Fruit fly (Drosophila melanogaster) whole organism, wandering third instar larva: ENCODE measurements around the gene REPTOR.

Experiments
- Abd-B ChIP-seq: fragments of >200 bp; optimal IDR thresholded peaks from 2 replicates; lab custom pipeline; 2017; ENCODE audit warnings: missing biosample characterization, missing genetic modification characterization
- CG32264 ChIP-seq: fragments of 200-800 bp; sonication (Bioruptor generic); optimal IDR thresholded peaks from 2 replicates; lab custom pipeline; 2016; ENCODE audit warnings: missing biosample characterization, missing genetic modification characterization
- CG9705 ChIP-seq: fragments of 200-800 bp; sonication (Bioruptor generic); optimal IDR thresholded peaks from 2 replicates; lab custom pipeline; 2018; ENCODE audit warnings: missing biosample characterization, mild to moderate bottlenecking, missing genetic modification characterization
- CrebA ChIP-seq: fragments of 200-800 bp; sonication (Bioruptor generic); optimal IDR thresholded peaks from 2 replicates; lab custom pipeline; 2016; ENCODE audit warnings: missing biosample characterization, mild to moderate bottlenecking, missing genetic modification characterization, borderline replicate concordance
- Dfd ChIP-seq: fragments of >200 bp; optimal IDR thresholded peaks from 2 replicates; lab custom pipeline; 2017; ENCODE audit warnings: missing biosample characterization, missing genetic modification characterization
- Dif ChIP-seq: fragments of 200-275, 200-300 bp; sonication (Bioruptor generic); optimal IDR thresholded peaks from 2 replicates; lab custom pipeline; 2018; ENCODE audit warnings: missing biosample characterization, missing genetic modification characterization; ENCODE audit not compliant: partially characterized antibody
- HLH106 ChIP-seq: fragments of 200-800 bp; optimal IDR thresholded peaks from 3 replicates; lab custom pipeline; 2019; ENCODE audit warnings: missing biosample characterization, mild to moderate bottlenecking, missing genetic modification characterization, moderate library complexity
- Hnf4 ChIP-seq: fragments of 200-800 bp; sonication (Bioruptor generic); optimal IDR thresholded peaks from 2 replicates; lab custom pipeline; 2016; ENCODE audit warnings: missing biosample characterization, mild to moderate bottlenecking, missing genetic modification characterization
- Hr83 ChIP-seq: fragments of 200-300 bp; sonication (Bioruptor generic); optimal IDR thresholded peaks from 2 replicates; lab custom pipeline; 2016; ENCODE audit warnings: missing biosample characterization, mild to moderate bottlenecking, missing genetic modification characterization, moderate library complexity; ENCODE audit not compliant: poor library complexity, severe bottlenecking
- Jra ChIP-seq: sonication (Bioruptor generic); optimal IDR thresholded peaks from 2 replicates; lab custom pipeline; 2016; ENCODE audit warnings: missing biosample characterization, missing genetic modification characterization
- Mio ChIP-seq: sonication (Bioruptor generic); optimal IDR thresholded peaks from 2 replicates; lab custom pipeline; 2016; ENCODE audit warnings: missing biosample characterization, missing genetic modification characterization
- Myc ChIP-seq: fragments of >200 bp; optimal IDR thresholded peaks from 2 replicates; lab custom pipeline; 2017
- N ChIP-seq: fragments of >200 bp; optimal IDR thresholded peaks from 2 replicates; lab custom pipeline; 2018; ENCODE audit warnings: missing biosample characterization, missing external identifiers, missing genetic modification characterization
- OdsH ChIP-seq: fragments of 200-800 bp; sonication (Bioruptor generic); optimal IDR thresholded peaks from 2 replicates; lab custom pipeline; 2016; ENCODE audit warnings: missing biosample characterization, mild to moderate bottlenecking, missing genetic modification characterization
- Rel ChIP-seq, 2 experiments: fragments of 200-800 bp; sonication (Bioruptor generic) in 1 of 2; optimal IDR thresholded peaks; 2 replicates in 1 of 2; 3 replicates in 1 of 2; lab custom pipeline; 2016 to 2019; ENCODE audit warnings: mild to moderate bottlenecking in 2 of 2, missing biosample characterization in 2 of 2, missing genetic modification characterization in 2 of 2, moderate library complexity in 1 of 2
- Sp1 ChIP-seq: fragments of 200-800 bp; sonication (Bioruptor generic); optimal IDR thresholded peaks from 3 replicates; lab custom pipeline; 2019; ENCODE audit warnings: missing biosample characterization, mild to moderate bottlenecking, missing genetic modification characterization, moderate library complexity
- Vsx2 ChIP-seq: fragments of 200-300, 225-300 bp; sonication (Bioruptor generic); optimal IDR thresholded peaks from 2 replicates; lab custom pipeline; 2018; ENCODE audit warnings: missing biosample characterization, missing genetic modification characterization; ENCODE audit not compliant: partially characterized antibody
- br ChIP-seq: fragments of 200-800 bp; sonication (Bioruptor generic); optimal IDR thresholded peaks from 2 replicates; lab custom pipeline; 2016; ENCODE audit warnings: missing biosample characterization, missing genetic modification characterization
- brk ChIP-seq: fragments of 200-800 bp; sonication (Bioruptor generic); optimal IDR thresholded peaks from 2 replicates; lab custom pipeline; 2016; ENCODE audit warnings: missing biosample characterization, mild to moderate bottlenecking, missing genetic modification characterization
- dmrt93B ChIP-seq: fragments of 200-800 bp; sonication (Bioruptor generic); optimal IDR thresholded peaks from 2 replicates; lab custom pipeline; 2018; ENCODE audit warnings: missing biosample characterization, mild to moderate bottlenecking, missing genetic modification characterization
- dsf ChIP-seq: sonication (Bioruptor generic); optimal IDR thresholded peaks from 2 replicates; lab custom pipeline; 2016; ENCODE audit warnings: missing biosample characterization, missing genetic modification characterization, borderline replicate concordance
- ey ChIP-seq: fragments of 200-800 bp; sonication (Bioruptor generic); optimal IDR thresholded peaks from 2 replicates; lab custom pipeline; 2016; ENCODE audit warnings: missing biosample characterization, missing genetic modification characterization
- fru ChIP-seq: fragments of 200-800 bp; sonication (Bioruptor generic); optimal IDR thresholded peaks from 3 replicates; lab custom pipeline; 2016; ENCODE audit warnings: missing biosample characterization, mild to moderate bottlenecking, missing genetic modification characterization
- h ChIP-seq: fragments of 200-800 bp; sonication (Bioruptor generic); optimal IDR thresholded peaks from 3 replicates; lab custom pipeline; 2016; ENCODE audit warnings: missing biosample characterization, mild to moderate bottlenecking, missing genetic modification characterization
- jim ChIP-seq: fragments of 175-275, 200-325 bp; sonication (Bioruptor generic); optimal IDR thresholded peaks from 2 replicates; lab custom pipeline; 2016; ENCODE audit warnings: missing biosample characterization, mild to moderate bottlenecking, missing genetic modification characterization
- psq ChIP-seq: fragments of 200-800 bp; sonication (Bioruptor generic); optimal IDR thresholded peaks from 3 replicates; lab custom pipeline; 2017; ENCODE audit warnings: missing biosample characterization, mild to moderate bottlenecking, missing genetic modification characterization, moderate library complexity
- rgr ChIP-seq: fragments of 200-800 bp; sonication (Bioruptor generic); optimal IDR thresholded peaks from 3 replicates; lab custom pipeline; 2016; ENCODE audit warnings: missing biosample characterization, mild to moderate bottlenecking, missing genetic modification characterization
- sage ChIP-seq: fragments of 200-800 bp; sonication (Bioruptor generic); optimal IDR thresholded peaks from 2 replicates; lab custom pipeline; 2016; ENCODE audit warnings: missing biosample characterization, mild to moderate bottlenecking, missing genetic modification characterization
- sv ChIP-seq: fragments of 200-800 bp; sonication (Bioruptor generic); optimal IDR thresholded peaks from 3 replicates; lab custom pipeline; 2016; ENCODE audit warnings: missing biosample characterization, missing genetic modification characterization
- tai ChIP-seq: sonication (Bioruptor generic); optimal IDR thresholded peaks from 2 replicates; lab custom pipeline; 2016; ENCODE audit warnings: missing biosample characterization, missing genetic modification characterization
- usp ChIP-seq: fragments of >200 bp; optimal IDR thresholded peaks from 2 replicates; lab custom pipeline; 2017; ENCODE audit warnings: missing biosample characterization, missing genetic modification characterization
- woc ChIP-seq: sonication (Bioruptor generic); optimal IDR thresholded peaks from 2 replicates; lab custom pipeline; 2016; ENCODE audit warnings: missing biosample characterization, mild to moderate bottlenecking, missing genetic modification characterization

REPTOR gene

DNA sequence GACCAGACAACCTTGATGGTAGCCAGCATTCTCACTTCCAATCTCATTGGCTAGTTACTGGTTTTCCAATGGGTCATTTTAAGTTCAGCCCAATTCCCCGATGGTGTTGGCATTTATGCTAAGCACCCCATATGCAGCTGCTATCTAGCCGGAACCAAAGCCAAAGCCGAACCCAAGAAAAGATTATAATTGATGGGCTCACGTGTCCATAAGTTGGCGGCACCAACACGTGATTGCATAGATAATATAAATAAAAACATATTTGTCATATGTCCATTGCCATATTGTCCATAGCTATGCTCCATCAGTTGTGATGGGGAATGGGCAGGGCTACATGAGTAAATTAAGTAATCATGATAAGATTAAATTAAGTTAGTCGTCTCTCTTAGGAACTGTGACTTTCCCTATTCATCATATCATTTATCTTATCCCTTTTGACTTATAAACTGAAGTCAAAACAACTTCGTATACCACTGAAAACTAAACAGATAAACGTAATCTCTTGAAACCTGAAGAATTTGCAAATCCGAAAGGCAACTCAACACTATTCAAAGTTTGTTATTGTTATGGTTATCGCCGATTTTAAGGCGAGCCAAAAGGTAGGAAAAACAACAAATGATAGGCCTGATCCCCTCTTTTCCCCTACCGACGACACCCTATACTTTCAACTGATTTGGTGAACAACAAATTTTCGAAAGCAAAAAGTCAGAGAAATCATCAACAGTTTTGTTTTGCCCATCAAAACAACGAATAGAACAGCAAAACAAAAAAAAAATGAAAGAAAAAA is 19.4 kb downstream of the REPTOR start:
- no peak for TF ChIP-seq HLH106 (tag; lab: Kevin White, UChicago)
- no peak for TF ChIP-seq Rel (GFP tag; optimal IDR thresholded peaks at IDR 0.05; lab: Kevin White, UChicago)
- TF ChIP-seq Rel (tag; optimal IDR thresholded peaks at IDR 0.05; lab: Kevin White, UChicago) = no peak
- no peak for TF ChIP-seq Vsx2 (GFP tag; lab: Kevin White, UChicago)
- TF ChIP-seq Hr83 (GFP tag; lab: Kevin White, UChicago) = no peak
- no peak for TF ChIP-seq fru (GFP tag; lab: Kevin White, UChicago)
- TF ChIP-seq Hnf4 = no peak
- TF ChIP-seq rgr (GFP tag; lab: Kevin White, UChicago) = no peak
- TF ChIP-seq Jra = no peak
- no peak for TF ChIP-seq tai (GFP tag; lab: Kevin White, UChicago)

DNA sequence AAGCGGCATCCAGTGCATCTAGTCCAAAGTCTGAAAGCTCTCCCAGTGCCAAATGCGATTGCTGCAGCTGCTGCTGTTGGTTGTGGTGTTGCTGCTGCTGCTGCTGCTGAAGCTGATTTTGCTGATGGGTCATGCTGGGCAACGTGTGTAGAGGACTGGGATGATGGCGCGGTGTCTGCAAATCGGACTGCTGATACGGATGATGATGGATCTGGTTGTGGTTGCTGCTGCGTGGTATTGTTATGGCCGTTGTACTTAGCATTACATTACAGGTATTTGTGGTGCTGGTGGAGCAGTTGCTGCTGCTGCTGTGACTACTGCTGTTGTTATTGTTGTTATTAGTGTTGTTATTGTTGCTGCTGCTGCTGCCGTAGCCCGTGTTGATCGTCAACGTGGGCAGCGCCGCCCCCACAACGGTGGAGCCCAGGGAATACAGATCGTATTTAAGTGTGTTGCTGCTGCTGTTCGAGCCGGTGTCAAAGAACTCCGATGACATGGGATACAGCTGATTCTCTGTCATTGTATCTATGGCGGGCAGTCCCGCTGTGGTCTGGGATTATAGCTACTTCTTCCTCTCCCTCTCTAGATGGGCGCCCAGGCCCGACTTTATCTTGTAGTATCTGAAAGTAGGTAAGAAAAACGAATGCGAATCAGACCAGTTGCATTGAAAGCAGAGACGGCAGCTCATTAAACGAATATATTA is 20.2 kb downstream of the REPTOR start:
- TF ChIP-seq Rel (GFP tag; optimal IDR thresholded peaks at IDR 0.05; lab: Kevin White, UChicago) = no peak
- peak; percentile 50 for TF ChIP-seq Rel (tag; optimal IDR thresholded peaks at IDR 0.05; lab: Kevin White, UChicago)
- peak; percentile 93 for TF ChIP-seq Dfd (GFP tag; lab: Kevin White, UChicago)
- TF ChIP-seq usp (GFP tag; lab: Kevin White, UChicago) = no peak

DNA sequence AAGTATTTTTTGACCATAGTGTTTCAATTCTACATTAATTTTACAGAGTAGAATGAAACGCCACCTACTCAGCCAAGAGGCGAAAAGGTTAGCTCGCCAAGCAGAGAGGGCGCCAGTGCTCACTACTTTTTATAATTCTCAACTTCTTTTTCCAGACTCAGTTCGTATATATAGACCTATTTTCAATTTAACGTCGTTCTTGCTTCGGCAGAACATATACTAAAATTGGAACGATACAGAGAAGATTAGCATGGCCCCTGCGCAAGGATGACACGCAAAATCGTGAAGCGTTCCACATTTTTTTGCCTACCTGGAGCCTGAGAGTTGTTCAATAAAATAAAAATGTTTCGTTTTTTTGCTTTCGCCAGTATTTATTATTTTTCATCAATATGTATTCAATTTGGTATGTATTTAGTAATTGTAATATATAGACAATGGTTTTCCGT is 25.6 kb downstream of the REPTOR start:
- TF ChIP-seq Mio (no peak), h (peak; percentile 71), Vsx2 (GFP tag; lab: Kevin White, UChicago) (peak; percentile 3), dmrt93B (GFP tag; lab: Kevin White, UChicago) (peak; percentile 24), Rel (GFP tag; optimal IDR thresholded peaks at IDR 0.05; lab: Kevin White, UChicago) (no peak), Rel (tag; optimal IDR thresholded peaks at IDR 0.05; lab: Kevin White, UChicago) (peak; percentile 4), tai (GFP tag; lab: Kevin White, UChicago) (peak; percentile 24), Hnf4 (peak; percentile 42), br (GFP tag; lab: Kevin White, UChicago) (peak; percentile 54), Sp1 (no peak), Myc (peak; percentile 87), OdsH (GFP tag; lab: Kevin White, UChicago) (peak; percentile 76), woc (GFP tag; lab: Kevin White, UChicago) (no peak), psq (peak; percentile 58), ey (GFP tag; lab: Kevin White, UChicago) (peak; percentile 61), CG9705 (GFP tag; lab: Kevin White, UChicago) (no peak), sv (peak; percentile 56), rgr (GFP tag; lab: Kevin White, UChicago) (peak; percentile 74), CG32264 (GFP tag; lab: Kevin White, UChicago) (no peak), Abd-B (GFP tag; lab: Kevin White, UChicago) (no peak), brk (GFP tag; lab: Kevin White, UChicago) (peak; percentile 54), HLH106 (tag; lab: Kevin White, UChicago) (peak; percentile 45), Hr83 (GFP tag; lab: Kevin White, UChicago) (peak; percentile 72)

DNA sequence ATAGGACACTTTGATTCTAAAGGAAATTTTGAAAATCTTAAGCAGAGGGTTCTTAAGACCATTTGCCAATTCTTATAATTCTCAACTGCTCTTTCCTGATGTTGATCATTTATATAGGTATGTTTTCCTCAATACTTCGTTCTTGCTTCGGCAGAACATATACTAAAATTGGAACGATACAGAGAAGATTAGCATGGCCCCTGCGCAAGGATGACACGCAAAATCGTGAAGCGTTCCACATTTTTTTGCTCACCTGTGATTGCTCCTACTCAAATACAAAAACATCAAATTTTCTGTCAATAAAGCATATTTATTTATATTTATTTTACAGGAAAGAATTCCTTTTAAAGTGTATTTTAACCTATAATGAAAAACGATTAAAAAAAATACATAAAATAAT is 26.1 kb downstream of the REPTOR start:
- TF ChIP-seq jim (GFP tag; lab: Kevin White, UChicago) (no peak), Dfd (GFP tag; lab: Kevin White, UChicago) (no peak), CG9705 (GFP tag; lab: Kevin White, UChicago) (no peak), br (GFP tag; lab: Kevin White, UChicago) (no peak), Sp1 (no peak)

DNA sequence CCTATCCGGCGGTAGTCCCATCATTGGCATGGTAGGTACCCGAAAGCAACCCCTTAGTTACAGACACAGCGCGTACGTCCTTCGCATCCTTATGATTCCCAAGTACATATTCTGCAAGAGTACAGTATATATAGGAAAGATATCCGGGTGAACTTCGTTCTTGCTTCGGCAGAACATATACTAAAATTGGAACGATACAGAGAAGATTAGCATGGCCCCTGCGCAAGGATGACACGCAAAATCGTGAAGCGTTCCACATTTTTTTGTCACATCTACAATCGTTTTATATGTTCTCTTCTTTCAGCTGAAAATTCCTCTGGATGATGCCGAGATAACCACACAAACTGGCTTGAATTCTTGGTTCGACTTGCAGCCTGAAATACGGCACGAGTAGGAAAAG is 26.7 kb downstream of the REPTOR start:
- TF ChIP-seq Abd-B (GFP tag; lab: Kevin White, UChicago) (no peak), Mio (no peak), CrebA (GFP tag; lab: Kevin White, UChicago) (no peak), Dfd (GFP tag; lab: Kevin White, UChicago) (no peak), ey (GFP tag; lab: Kevin White, UChicago) (no peak), OdsH (GFP tag; lab: Kevin White, UChicago) (no peak), N (GFP tag; lab: Kevin White, UChicago) (no peak), dsf (GFP tag; lab: Kevin White, UChicago) (no peak), Jra (no peak), HLH106 (tag; lab: Kevin White, UChicago) (no peak), usp (GFP tag; lab: Kevin White, UChicago) (no peak), Dif (no peak), brk (GFP tag; lab: Kevin White, UChicago) (no peak), rgr (GFP tag; lab: Kevin White, UChicago) (no peak), sage (GFP tag; lab: Kevin White, UChicago) (no peak), Hnf4 (no peak)
